Fruit fly (Drosophila melanogaster): Measurements from ENCODE around the gene Pa1.
A peak's percentile ranks its signal among the peaks of the same experiment; 100 is the strongest.

Gene Pa1

dm6 chrX:11372764-11373712, 14.0 kb downstream of the Pa1 start:
- TF ChIP-seq tj (GFP tag; optimal IDR thresholded peaks at IDR 0.05) (peak; percentile 98), CG1620 (GFP tag; optimal IDR thresholded peaks at IDR 0.05) (peak; percentile 68), cic (GFP tag; optimal IDR thresholded peaks at IDR 0.05) (no peak), toe (GFP tag; optimal IDR thresholded peaks at IDR 0.05) (no peak), CG7101 (tag; optimal IDR thresholded peaks at IDR 0.05) (peak; percentile 68), kay (GFP tag; ENCODE audit: borderline replicate concordance) (no peak), Mnt (GFP tag; optimal IDR thresholded peaks at IDR 0.05) (peak; percentile 29), CG7045 (GFP tag; optimal IDR thresholded peaks at IDR 0.05) (no peak), bab1 (GFP tag; optimal IDR thresholded peaks at IDR 0.05) (peak; percentile 95), pad (GFP tag; optimal IDR thresholded peaks at IDR 0.05) (peak; percentile 53), CG12768 (GFP tag; optimal IDR thresholded peaks at IDR 0.05) (no peak), CG11617 (GFP tag; optimal IDR thresholded peaks at IDR 0.05) (peak; percentile 55), Clk (GFP tag; optimal IDR thresholded peaks at IDR 0.05) (no peak), cnc (optimal IDR thresholded peaks at IDR 0.05) (no peak), ovo (GFP tag; optimal IDR thresholded peaks at IDR 0.05) (no peak), CG5204 (GFP tag; optimal IDR thresholded peaks at IDR 0.05) (no peak), CG33017 (tag; optimal IDR thresholded peaks at IDR 0.05) (no peak), Hr96 (GFP tag; optimal IDR thresholded peaks at IDR 0.05) (no peak), CG14711 (tag; optimal IDR thresholded peaks at IDR 0.05) (peak; percentile 58), Crg-1 (GFP tag; optimal IDR thresholded peaks at IDR 0.05) (peak; percentile 52)

DNA sequence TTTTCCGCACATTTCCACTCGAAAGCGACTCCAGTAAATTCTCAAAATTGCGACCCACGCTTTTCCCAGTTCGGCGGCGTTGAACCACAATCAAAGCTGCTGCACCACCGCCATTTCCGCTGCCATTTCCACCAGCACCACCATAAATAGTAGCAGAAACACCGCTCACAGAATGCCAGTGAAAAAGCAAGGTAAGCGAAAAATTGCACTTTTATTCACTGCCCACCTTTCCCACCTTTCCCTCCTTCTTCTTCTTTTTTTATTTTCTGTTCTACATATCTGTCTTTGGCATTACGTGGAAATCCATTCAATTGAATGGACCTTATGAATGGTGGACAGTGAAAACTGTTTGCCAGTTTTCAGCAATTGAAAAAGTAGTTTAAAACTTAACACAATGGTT, 15.3 kb downstream of the Pa1 start:
- TF ChIP-seq CG7045 (GFP tag; optimal IDR thresholded peaks at IDR 0.05): no peak
- no peak for TF ChIP-seq CG7101 (tag; optimal IDR thresholded peaks at IDR 0.05)
- TF ChIP-seq tj (GFP tag; optimal IDR thresholded peaks at IDR 0.05): peak; percentile 95

- TF ChIP-seq Clk (GFP tag; optimal IDR thresholded peaks at IDR 0.05) (no peak), CG7045 (GFP tag; optimal IDR thresholded peaks at IDR 0.05) (peak; percentile 11), CG5204 (GFP tag; optimal IDR thresholded peaks at IDR 0.05) (peak; percentile 15), CG1620 (GFP tag; optimal IDR thresholded peaks at IDR 0.05) (no peak), cnc (optimal IDR thresholded peaks at IDR 0.05) (no peak), toe (GFP tag; optimal IDR thresholded peaks at IDR 0.05) (no peak), CG12768 (GFP tag; optimal IDR thresholded peaks at IDR 0.05) (no peak), CG33017 (tag; optimal IDR thresholded peaks at IDR 0.05) (peak; percentile 41), bab1 (GFP tag; optimal IDR thresholded peaks at IDR 0.05) (no peak), Crg-1 (GFP tag; optimal IDR thresholded peaks at IDR 0.05) (no peak), CG11617 (GFP tag; optimal IDR thresholded peaks at IDR 0.05) (no peak), ovo (GFP tag; optimal IDR thresholded peaks at IDR 0.05) (no peak), Hr96 (GFP tag; optimal IDR thresholded peaks at IDR 0.05) (peak; percentile 9), cic (GFP tag; optimal IDR thresholded peaks at IDR 0.05) (no peak), Mnt (GFP tag; optimal IDR thresholded peaks at IDR 0.05) (no peak), CG7101 (tag; optimal IDR thresholded peaks at IDR 0.05) (peak; percentile 72), kay (GFP tag; ENCODE audit: borderline replicate concordance) (no peak), tj (GFP tag; optimal IDR thresholded peaks at IDR 0.05) (no peak), pad (GFP tag; optimal IDR thresholded peaks at IDR 0.05) (no peak), CG14711 (tag; optimal IDR thresholded peaks at IDR 0.05) (no peak)
These were observed 19.4 kb downstream of the Pa1 start for dm6 chrX:11378388-11378787.

DNA sequence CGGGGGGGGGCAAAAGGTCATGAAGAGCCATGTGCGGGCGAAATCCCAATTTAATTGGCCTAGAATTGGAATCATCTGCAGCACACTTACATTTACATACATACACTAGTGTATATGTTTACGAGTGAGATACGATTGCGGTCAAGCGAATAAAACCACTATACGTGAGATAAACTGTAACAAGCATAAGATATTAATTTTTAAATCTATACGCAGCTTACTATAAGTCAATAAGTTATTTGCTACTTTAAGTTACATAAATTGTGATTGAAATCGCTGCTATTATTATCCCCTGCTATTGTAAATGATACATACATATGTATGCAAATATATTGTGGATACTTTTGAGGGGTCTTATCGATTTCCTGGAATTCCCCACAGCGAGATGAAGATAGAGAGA, 20.1 kb downstream of the Pa1 start:
- TF ChIP-seq Hr96 (GFP tag; optimal IDR thresholded peaks at IDR 0.05) (no peak), CG7045 (GFP tag; optimal IDR thresholded peaks at IDR 0.05) (no peak), pad (GFP tag; optimal IDR thresholded peaks at IDR 0.05) (peak; percentile 28), bab1 (GFP tag; optimal IDR thresholded peaks at IDR 0.05) (peak; percentile 12), CG11617 (GFP tag; optimal IDR thresholded peaks at IDR 0.05) (no peak), CG1620 (GFP tag; optimal IDR thresholded peaks at IDR 0.05) (peak; percentile 39), CG14711 (tag; optimal IDR thresholded peaks at IDR 0.05) (peak; percentile 60), CG33017 (tag; optimal IDR thresholded peaks at IDR 0.05) (peak; percentile 28), CG7101 (tag; optimal IDR thresholded peaks at IDR 0.05) (peak; percentile 72), ovo (GFP tag; optimal IDR thresholded peaks at IDR 0.05) (no peak), kay (GFP tag; ENCODE audit: borderline replicate concordance) (no peak), Crg-1 (GFP tag; optimal IDR thresholded peaks at IDR 0.05) (no peak), Mnt (GFP tag; optimal IDR thresholded peaks at IDR 0.05) (no peak)

dm6 chrX:11379747-11380146, 20.7 kb downstream of the Pa1 start:
- TF ChIP-seq CG7101 (tag; optimal IDR thresholded peaks at IDR 0.05) (peak; percentile 10), ovo (GFP tag; optimal IDR thresholded peaks at IDR 0.05) (no peak), toe (GFP tag; optimal IDR thresholded peaks at IDR 0.05) (no peak)

- no peak for TF ChIP-seq CG14711 (tag; optimal IDR thresholded peaks at IDR 0.05)
- TF ChIP-seq Crg-1 (GFP tag; optimal IDR thresholded peaks at IDR 0.05): no peak
- no peak for TF ChIP-seq CG7101 (tag; optimal IDR thresholded peaks at IDR 0.05)
- no peak for TF ChIP-seq Mnt (GFP tag; optimal IDR thresholded peaks at IDR 0.05)
- no peak for TF ChIP-seq cnc (optimal IDR thresholded peaks at IDR 0.05)
- TF ChIP-seq CG1620 (GFP tag; optimal IDR thresholded peaks at IDR 0.05): no peak
- no peak for TF ChIP-seq CG33017 (tag; optimal IDR thresholded peaks at IDR 0.05)
- TF ChIP-seq CG11617 (GFP tag; optimal IDR thresholded peaks at IDR 0.05): no peak
- TF ChIP-seq kay (GFP tag; ENCODE audit: borderline replicate concordance): no peak
- no peak for TF ChIP-seq toe (GFP tag; optimal IDR thresholded peaks at IDR 0.05)
- TF ChIP-seq Hr96 (GFP tag; optimal IDR thresholded peaks at IDR 0.05): no peak
- TF ChIP-seq CG12768 (GFP tag; optimal IDR thresholded peaks at IDR 0.05): no peak
- TF ChIP-seq tj (GFP tag; optimal IDR thresholded peaks at IDR 0.05): no peak
- TF ChIP-seq CG5204 (GFP tag; optimal IDR thresholded peaks at IDR 0.05): no peak
- TF ChIP-seq cic (GFP tag; optimal IDR thresholded peaks at IDR 0.05): no peak
- TF ChIP-seq CG7045 (GFP tag; optimal IDR thresholded peaks at IDR 0.05): no peak
These were observed 23.6 kb downstream of the Pa1 start for dm6 chrX:11382588-11382987.

Data from whole organism, adult.